Worm (Caenorhabditis elegans) whole organism, L3 larva: ENCODE measurements around the gene dnj-5.

Experiments used
- ZK546.5 ChIP-seq: sonication (generic microtip); optimal IDR thresholded peaks from 2 replicates; lab custom pipeline; 2017; ENCODE audit warnings: missing biosample characterization, missing genetic modification characterization
- ama-1 ChIP-seq: fragments of 150-350 bp; optimal IDR thresholded peaks from 2 replicates; lab custom pipeline; 2018
- ceh-82 ChIP-seq: fragments of 150-350 bp; optimal IDR thresholded peaks from 2 replicates; lab custom pipeline; 2014; ENCODE audit warnings: missing biosample characterization, missing genetic modification characterization
- daf-12 ChIP-seq: fragments of 150-350 bp; optimal IDR thresholded peaks from 2 replicates; lab custom pipeline; 2014; ENCODE audit warnings: missing biosample characterization, missing genetic modification reagents, missing genetic modification characterization
- elt-2 ChIP-seq: sonication (generic microtip); optimal IDR thresholded peaks from 2 replicates; lab custom pipeline; 2016; ENCODE audit warnings: missing genetic modification reagents, mild to moderate bottlenecking, missing genetic modification characterization, missing compliant biosample characterization
- elt-3 ChIP-seq, 3 experiments: fragments of 150-350 bp in 1 of 3; sonication (generic microtip) in 2 of 3; optimal IDR thresholded peaks; 2 replicates in 2 of 3; 4 replicates in 1 of 3; lab custom pipeline; 2014 to 2017; ENCODE audit warnings: missing biosample characterization in 3 of 3, missing genetic modification characterization in 3 of 3
- jun-1 ChIP-seq: fragments of 150-350 bp; optimal IDR thresholded peaks from 2 replicates; lab custom pipeline; 2014; ENCODE audit warnings: missing biosample characterization, missing genetic modification reagents, missing genetic modification characterization
- nhr-12 ChIP-seq: fragments of 150-350 bp; optimal IDR thresholded peaks from 2 replicates; lab custom pipeline; 2014; ENCODE audit warnings: missing biosample characterization, missing genetic modification characterization
- nhr-25 ChIP-seq: sonication (generic microtip); optimal IDR thresholded peaks from 2 replicates; lab custom pipeline; 2017; ENCODE audit warnings: missing biosample characterization, missing genetic modification characterization
- pha-4 ChIP-seq: fragments of 150-350 bp; optimal IDR thresholded peaks from 2 replicates; lab custom pipeline; 2014; ENCODE audit warnings: missing biosample characterization, missing genetic modification reagents, missing genetic modification characterization
- skn-1 ChIP-seq: fragments of 150-350 bp; optimal IDR thresholded peaks from 2 replicates; lab custom pipeline; 2014; ENCODE audit warnings: missing biosample characterization, missing genetic modification characterization
- snpc-4 ChIP-seq: fragments of 150-350 bp; optimal IDR thresholded peaks from 2 replicates; lab custom pipeline; 2014; ENCODE audit warnings: missing biosample characterization, missing genetic modification characterization

DNA sequence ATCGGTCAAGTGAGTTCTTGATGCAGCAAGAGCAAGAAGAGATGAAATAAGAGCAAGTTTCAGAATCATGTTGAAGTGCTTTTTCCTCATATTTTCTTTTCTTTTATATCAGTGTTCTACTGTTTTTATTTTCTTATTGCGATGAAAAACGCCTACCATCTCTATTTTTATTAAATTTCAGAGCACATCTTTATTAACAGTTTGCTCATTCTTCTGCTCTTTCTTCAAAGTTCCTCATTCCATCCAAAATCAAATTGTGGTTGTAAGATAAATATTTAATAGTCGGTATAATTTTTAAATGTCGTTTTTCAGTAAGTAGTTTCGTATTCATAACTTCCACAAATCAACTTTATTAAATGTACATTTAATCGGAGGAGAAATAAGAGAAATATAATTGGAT is 14.4 kb upstream of the dnj-5 start, which contains the start of gene C44B7.5:
- TF ChIP-seq ceh-82 (tag; lab: Kevin White, UChicago): no peak
- no peak for TF ChIP-seq ama-1
- no peak for TF ChIP-seq elt-3 (tag; optimal IDR thresholded peaks at IDR 0.05; lab: Kevin White, UChicago)
- TF ChIP-seq ZK546.5: no peak
- no peak for TF ChIP-seq daf-12 (tag; lab: Kevin White, UChicago)
- TF ChIP-seq skn-1 (tag; lab: Kevin White, UChicago): no peak
- no peak for TF ChIP-seq snpc-4 (tag; lab: Kevin White, UChicago)
- no peak for TF ChIP-seq nhr-12 (tag; lab: Kevin White, UChicago)
- no peak for TF ChIP-seq pha-4
- TF ChIP-seq jun-1 (tag; lab: Kevin White, UChicago): no peak
- TF ChIP-seq nhr-25: no peak
- no peak for TF ChIP-seq elt-2 (tag; lab: Kevin White, UChicago)
